Fruit fly (Drosophila melanogaster): ENCODE results near the gene CG42487.

Gene CG42487

dm6 chr3R:27947682-27948245, 11.3 kb downstream of the CG42487 start, which contains the start of gene mfrn:
TSS of gene mfrn (minus strand) at chr3R:27948021.
- TF ChIP-seq Rel (GFP tag; optimal IDR thresholded peaks at IDR 0.05) (no peak), Rel (tag; optimal IDR thresholded peaks at IDR 0.05) (peak; percentile 7), HLH106 (tag; optimal IDR thresholded peaks at IDR 0.05) (no peak), CG32264 (GFP tag; optimal IDR thresholded peaks at IDR 0.05) (no peak), Hr78 (GFP tag; optimal IDR thresholded peaks at IDR 0.05) (no peak), Hnf4 (GFP tag; optimal IDR thresholded peaks at IDR 0.05) (no peak), Jra (GFP tag; optimal IDR thresholded peaks at IDR 0.05) (no peak), Mio (GFP tag; optimal IDR thresholded peaks at IDR 0.05) (no peak), Myc (optimal IDR thresholded peaks at IDR 0.05) (peak; percentile 22)

DNA sequence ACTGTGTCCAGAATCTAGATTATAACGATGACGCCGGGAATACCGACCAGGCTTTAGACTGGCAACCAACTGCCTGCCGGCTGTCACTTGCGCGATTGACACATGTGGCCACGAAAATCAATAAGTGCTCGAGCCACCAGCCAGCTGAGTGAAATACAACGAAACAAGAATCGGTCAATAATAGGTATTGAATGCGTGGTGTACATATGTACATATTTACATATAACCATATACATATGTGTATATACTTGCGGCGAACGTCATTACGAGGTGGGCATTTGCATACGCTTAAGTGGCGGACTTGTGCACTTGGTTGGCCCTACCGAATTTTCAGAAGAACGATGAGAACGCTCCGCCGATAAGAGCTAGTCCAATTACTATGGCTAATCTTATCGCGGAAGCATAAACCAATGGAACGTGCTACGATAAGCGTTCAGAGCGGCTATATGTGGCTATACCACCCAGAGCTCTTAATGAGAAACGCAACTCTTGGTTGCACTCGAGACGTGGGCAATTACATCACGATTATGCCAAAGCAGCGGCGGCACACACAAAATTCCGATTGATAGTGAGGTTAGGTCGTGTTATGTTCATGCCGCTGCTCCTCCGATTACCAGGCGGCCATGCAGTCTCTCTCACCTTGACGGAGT, 12.4 kb downstream of the CG42487 start:
- no peak for TF ChIP-seq woc (GFP tag; optimal IDR thresholded peaks at IDR 0.05)
- no peak for TF ChIP-seq brk (GFP tag; optimal IDR thresholded peaks at IDR 0.05)
- TF ChIP-seq N (GFP tag; optimal IDR thresholded peaks at IDR 0.05) = no peak
- TF ChIP-seq h (GFP tag; optimal IDR thresholded peaks at IDR 0.05) = peak; percentile 48
- TF ChIP-seq ey (GFP tag; optimal IDR thresholded peaks at IDR 0.05) = no peak
- peak; percentile 47 for TF ChIP-seq rgr (GFP tag; optimal IDR thresholded peaks at IDR 0.05)
- TF ChIP-seq sv (GFP tag; optimal IDR thresholded peaks at IDR 0.05) = no peak

DNA sequence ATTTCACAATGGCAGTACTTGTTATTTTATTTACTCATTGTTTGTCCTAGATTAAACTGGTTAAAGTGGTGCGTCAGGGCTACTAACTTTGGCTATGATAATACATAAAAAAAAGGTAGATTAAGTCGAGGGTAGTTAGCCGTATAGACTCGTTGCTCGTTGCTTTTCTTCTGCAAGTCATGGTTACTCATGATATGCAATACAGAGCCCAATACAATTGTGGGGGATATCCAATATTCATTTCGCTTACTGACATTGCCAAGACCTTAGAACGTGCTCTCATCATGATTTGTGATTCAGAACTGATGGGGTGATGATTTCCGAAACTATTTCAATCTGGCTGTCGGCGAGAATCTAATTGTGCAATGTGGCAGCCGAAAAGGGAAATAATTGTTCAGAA, 13.6 kb downstream of the CG42487 start:
- TF ChIP-seq Rel (GFP tag; optimal IDR thresholded peaks at IDR 0.05) (no peak), Rel (tag; optimal IDR thresholded peaks at IDR 0.05) (peak; percentile 88), psq (GFP tag; optimal IDR thresholded peaks at IDR 0.05) (no peak)

- TF ChIP-seq brk (GFP tag; optimal IDR thresholded peaks at IDR 0.05) = no peak
- TF ChIP-seq CrebA (GFP tag; optimal IDR thresholded peaks at IDR 0.05; ENCODE audit: borderline replicate concordance) = no peak
- peak; percentile 88 for TF ChIP-seq Myc (optimal IDR thresholded peaks at IDR 0.05)
- no peak for TF ChIP-seq Vsx2 (GFP tag; optimal IDR thresholded peaks at IDR 0.05; ENCODE audit: partially characterized antibody)
- TF ChIP-seq Abd-B (GFP tag; optimal IDR thresholded peaks at IDR 0.05) = no peak
- TF ChIP-seq h (GFP tag; optimal IDR thresholded peaks at IDR 0.05) = peak; percentile 20
- TF ChIP-seq Hr78 (GFP tag; optimal IDR thresholded peaks at IDR 0.05) = no peak
- no peak for TF ChIP-seq fru (GFP tag; optimal IDR thresholded peaks at IDR 0.05)
- TF ChIP-seq Sp1 (GFP tag; optimal IDR thresholded peaks at IDR 0.05) = no peak
- TF ChIP-seq foxo (GFP tag; optimal IDR thresholded peaks at IDR 0.05) = peak in 1 of 2 experiments; percentile 57
- TF ChIP-seq OdsH (GFP tag; optimal IDR thresholded peaks at IDR 0.05) = no peak
- no peak for TF ChIP-seq N (GFP tag; optimal IDR thresholded peaks at IDR 0.05)
- peak; percentile 78 for TF ChIP-seq Hr83 (GFP tag; optimal IDR thresholded peaks at IDR 0.05; ENCODE audit: poor library complexity, severe bottlenecking)
- no peak for TF ChIP-seq Jra (GFP tag; optimal IDR thresholded peaks at IDR 0.05)
- no peak for TF ChIP-seq ey (GFP tag; optimal IDR thresholded peaks at IDR 0.05)
- peak; percentile 13 for TF ChIP-seq br (GFP tag; optimal IDR thresholded peaks at IDR 0.05)
- no peak for TF ChIP-seq sage (GFP tag; optimal IDR thresholded peaks at IDR 0.05)
- TF ChIP-seq tai (GFP tag; optimal IDR thresholded peaks at IDR 0.05) = no peak
- peak; percentile 23 for TF ChIP-seq rgr (GFP tag; optimal IDR thresholded peaks at IDR 0.05)
- peak; percentile 67 for TF ChIP-seq HLH106 (tag; optimal IDR thresholded peaks at IDR 0.05)
- TF ChIP-seq dmrt93B (GFP tag; optimal IDR thresholded peaks at IDR 0.05) = no peak
- TF ChIP-seq pan (optimal IDR thresholded peaks at IDR 0.05) = no peak
- no peak for TF ChIP-seq Rel (GFP tag; optimal IDR thresholded peaks at IDR 0.05)
- no peak for TF ChIP-seq Rel (tag; optimal IDR thresholded peaks at IDR 0.05)
- peak; percentile 1 for TF ChIP-seq jim (GFP tag; optimal IDR thresholded peaks at IDR 0.05)
- TF ChIP-seq sv (GFP tag; optimal IDR thresholded peaks at IDR 0.05) = peak; percentile 9
- no peak for TF ChIP-seq GATAd (GFP tag; optimal IDR thresholded peaks at IDR 0.05)
- TF ChIP-seq CG9705 (GFP tag; optimal IDR thresholded peaks at IDR 0.05) = no peak
- no peak for TF ChIP-seq Dfd (GFP tag; optimal IDR thresholded peaks at IDR 0.05)
- TF ChIP-seq psq (GFP tag; optimal IDR thresholded peaks at IDR 0.05) = no peak
- no peak for TF ChIP-seq dl (GFP tag; optimal IDR thresholded peaks at IDR 0.05; ENCODE audit: insufficient read depth in 1 of 2, partially characterized antibody in 2 of 2)
- no peak for TF ChIP-seq CG32264 (GFP tag; optimal IDR thresholded peaks at IDR 0.05)
- TF ChIP-seq Dif (GFP tag; optimal IDR thresholded peaks at IDR 0.05; ENCODE audit: partially characterized antibody) = peak; percentile 11
- TF ChIP-seq Hnf4 (GFP tag; optimal IDR thresholded peaks at IDR 0.05) = no peak
- no peak for TF ChIP-seq lola (GFP tag; optimal IDR thresholded peaks at IDR 0.05)
- TF ChIP-seq usp (GFP tag; optimal IDR thresholded peaks at IDR 0.05) = no peak
- no peak for TF ChIP-seq dsf (GFP tag; optimal IDR thresholded peaks at IDR 0.05; ENCODE audit: borderline replicate concordance)
- TF ChIP-seq Mio (GFP tag; optimal IDR thresholded peaks at IDR 0.05) = no peak
- no peak for TF ChIP-seq woc (GFP tag; optimal IDR thresholded peaks at IDR 0.05)
These were observed 21.0 kb downstream of the CG42487 start, which contains the start of the genes NSD and BOD1 for dm6 chr3R:27937752-27938694. TSS of gene NSD (minus strand) at chr3R:27937853. TSS of gene BOD1 (plus strand) at chr3R:27938245.

Data from whole organism, wandering third instar larva.